Worm (Caenorhabditis elegans) whole organism, L1 larva: ENCODE measurements around the gene ZK354.3.

Experiments
- C04F5.9 ChIP-seq: sonication (generic microtip); optimal IDR thresholded peaks from 2 replicates; lab custom pipeline; 2016; ENCODE audit warnings: missing genetic modification characterization, missing compliant biosample characterization
- C16A3.4 ChIP-seq: fragments of 150-350 bp; optimal IDR thresholded peaks from 2 replicates; lab custom pipeline; 2014; ENCODE audit warnings: missing biosample characterization, missing genetic modification characterization
- Y116A8C.19 ChIP-seq: sonication (generic microtip); optimal IDR thresholded peaks from 2 replicates; lab custom pipeline; 2016; ENCODE audit warnings: missing compliant biosample characterization, missing genetic modification characterization, borderline replicate concordance
- aha-1 ChIP-seq: fragments of 150-350 bp; optimal IDR thresholded peaks from 2 replicates; lab custom pipeline; 2014; ENCODE audit warnings: missing biosample characterization, missing genetic modification characterization
- blmp-1 ChIP-seq: fragments of 150-350 bp; optimal IDR thresholded peaks from 2 replicates; lab custom pipeline; 2014; ENCODE audit warnings: missing biosample characterization, missing genetic modification characterization
- ceh-63 ChIP-seq: fragments of 200-800 bp; sonication (Bioruptor generic); optimal IDR thresholded peaks from 2 replicates; lab custom pipeline; 2018; ENCODE audit warnings: mild to moderate bottlenecking, missing genetic modification characterization, missing compliant biosample characterization
- ceh-8 ChIP-seq: fragments of 200-800 bp; sonication (Bioruptor generic); optimal IDR thresholded peaks from 2 replicates; lab custom pipeline; 2018; ENCODE audit warnings: mild to moderate bottlenecking, missing genetic modification characterization, moderate library complexity, missing compliant biosample characterization
- ceh-88 ChIP-seq: fragments of 200-800 bp; sonication (Bioruptor generic); IDR thresholded peaks from 2 replicates; pipeline ENCODE4 v1.3.6; 2022; ENCODE audit warnings: missing genetic modification characterization, missing compliant biosample characterization
- ceh-90 ChIP-seq: sonication (generic microtip); optimal IDR thresholded peaks from 2 replicates; lab custom pipeline; 2016; ENCODE audit warnings: missing genetic modification characterization, missing compliant biosample characterization
- egl-27 ChIP-seq, 2 experiments: fragments of 150-350 bp in 1 of 2; sonication (generic microtip); optimal IDR thresholded peaks; 3 replicates each; lab custom pipeline; 2017 to 2018; ENCODE audit warnings: missing biosample characterization in 2 of 2, missing genetic modification characterization in 2 of 2, missing genetic modification reagents in 2 of 2
- ets-5 ChIP-seq: fragments of 200-800 bp; sonication (Bioruptor generic); IDR thresholded peaks from 2 replicates; pipeline ENCODE4 v1.3.6; 2022; ENCODE audit warnings: missing genetic modification characterization, missing compliant biosample characterization
- fkh-4 ChIP-seq: sonication (generic microtip); optimal IDR thresholded peaks from 2 replicates; lab custom pipeline; 2016; ENCODE audit warnings: missing compliant biosample characterization, missing genetic modification characterization, borderline replicate concordance
- fkh-8 ChIP-seq: sonication (generic microtip); optimal IDR thresholded peaks from 2 replicates; lab custom pipeline; 2016; ENCODE audit warnings: mild to moderate bottlenecking, missing genetic modification characterization, missing compliant biosample characterization
- hlh-17 ChIP-seq: fragments of 200-800 bp; sonication (Bioruptor generic); optimal IDR thresholded peaks from 2 replicates; lab custom pipeline; 2018; ENCODE audit warnings: missing genetic modification characterization, mild to moderate bottlenecking, missing compliant biosample characterization, moderate library complexity, borderline replicate concordance
- hlh-4 ChIP-seq: sonication (generic microtip); optimal IDR thresholded peaks from 2 replicates; lab custom pipeline; 2016; ENCODE audit warnings: mild to moderate bottlenecking, missing genetic modification characterization, missing compliant biosample characterization
- irx-1 ChIP-seq: sonication (generic microtip); optimal IDR thresholded peaks from 2 replicates; lab custom pipeline; 2016; ENCODE audit warnings: missing genetic modification characterization, missing compliant biosample characterization
- lin-14 ChIP-seq: fragments of 200-800 bp; sonication (Bioruptor generic); optimal IDR thresholded peaks from 2 replicates; lab custom pipeline; 2018; ENCODE audit warnings: mild to moderate bottlenecking, missing genetic modification characterization, moderate library complexity, missing compliant biosample characterization
- lin-15B ChIP-seq: fragments of 150-350 bp; sonication (generic microtip); optimal IDR thresholded peaks from 3 replicates; lab custom pipeline; 2014; ENCODE audit warnings: missing biosample characterization, missing genetic modification characterization
- lin-35 ChIP-seq, 2 experiments: fragments of 150-350 bp; optimal IDR thresholded peaks; 2 replicates each; lab custom pipeline; 2014; ENCODE audit warnings: missing biosample characterization in 2 of 2, missing genetic modification characterization in 2 of 2, missing genetic modification reagents in 2 of 2
- lsy-2 ChIP-seq, 2 experiments: fragments of 150-350 bp; optimal IDR thresholded peaks; 2 replicates each; lab custom pipeline; 2014; ENCODE audit warnings: missing biosample characterization in 2 of 2, missing genetic modification characterization in 2 of 2
- mdl-1 ChIP-seq, 2 experiments: fragments of 150-350 bp; optimal IDR thresholded peaks; 2 replicates each; lab custom pipeline; 2014 to 2017; ENCODE audit warnings: missing biosample characterization in 2 of 2, missing genetic modification characterization in 2 of 2, inconsistent platforms in 1 of 2
- mef-2 ChIP-seq: fragments of 150-350 bp; optimal IDR thresholded peaks from 2 replicates; lab custom pipeline; 2014; ENCODE audit warnings: missing biosample characterization, missing genetic modification characterization
- nhr-11 ChIP-seq: fragments of 150-350 bp; optimal IDR thresholded peaks from 2 replicates; lab custom pipeline; 2014; ENCODE audit warnings: missing biosample characterization, missing genetic modification characterization
- nhr-19 ChIP-seq: fragments of 200-800 bp; sonication (Bioruptor generic); conservative IDR thresholded peaks from 2 replicates; pipeline ENCODE4 v1.3.6; 2022; ENCODE audit warnings: missing genetic modification characterization, missing compliant biosample characterization
- nhr-20 ChIP-seq: sonication (generic microtip); optimal IDR thresholded peaks from 2 replicates; lab custom pipeline; 2016; ENCODE audit warnings: mild to moderate bottlenecking, missing genetic modification characterization, missing compliant biosample characterization
- nhr-28 ChIP-seq: fragments of 150-350 bp; optimal IDR thresholded peaks from 2 replicates; lab custom pipeline; 2014; ENCODE audit warnings: missing biosample characterization, missing genetic modification characterization
- nhr-71 ChIP-seq: sonication (generic microtip); optimal IDR thresholded peaks from 2 replicates; lab custom pipeline; 2016; ENCODE audit warnings: mild to moderate bottlenecking, missing genetic modification characterization, moderate library complexity, missing compliant biosample characterization
- nhr-76 ChIP-seq: sonication (generic microtip); optimal IDR thresholded peaks from 2 replicates; lab custom pipeline; 2017; ENCODE audit warnings: missing biosample characterization, missing genetic modification characterization
- nhr-90 ChIP-seq: sonication (generic microtip); optimal IDR thresholded peaks from 2 replicates; lab custom pipeline; 2016; ENCODE audit warnings: mild to moderate bottlenecking, missing genetic modification characterization, missing compliant biosample characterization; ENCODE audit not compliant: poor library complexity
- pag-3 ChIP-seq: sonication (generic microtip); optimal IDR thresholded peaks from 2 replicates; lab custom pipeline; 2017; ENCODE audit warnings: missing genetic modification characterization, mild to moderate bottlenecking, missing compliant biosample characterization, antibody characterized with exemption, borderline replicate concordance; ENCODE audit not compliant: insufficient read depth
- snpc-4 ChIP-seq: fragments of 150-350 bp; optimal IDR thresholded peaks from 2 replicates; lab custom pipeline; 2014; ENCODE audit warnings: missing biosample characterization, missing genetic modification characterization
- snu-23 ChIP-seq: sonication (generic microtip); optimal IDR thresholded peaks from 2 replicates; lab custom pipeline; 2016; ENCODE audit warnings: missing genetic modification characterization, missing compliant biosample characterization
- sox-4 ChIP-seq: sonication (generic microtip); optimal IDR thresholded peaks from 2 replicates; lab custom pipeline; 2016; ENCODE audit warnings: missing genetic modification characterization, missing compliant biosample characterization
- sup-37 ChIP-seq: fragments of 200-800 bp; sonication (Bioruptor generic); optimal IDR thresholded peaks from 2 replicates; lab custom pipeline; 2018; ENCODE audit warnings: mild to moderate bottlenecking, missing genetic modification characterization, missing compliant biosample characterization
- swsn-7 ChIP-seq: sonication (generic microtip); optimal IDR thresholded peaks from 2 replicates; lab custom pipeline; 2016; ENCODE audit warnings: missing genetic modification characterization, missing compliant biosample characterization
- tbx-2 ChIP-seq: sonication (generic microtip); optimal IDR thresholded peaks from 2 replicates; lab custom pipeline; 2016; ENCODE audit warnings: missing genetic modification characterization, missing compliant biosample characterization
- tlp-1 ChIP-seq: fragments of 150-350 bp; optimal IDR thresholded peaks from 2 replicates; lab custom pipeline; 2014; ENCODE audit warnings: missing biosample characterization, missing genetic modification characterization
- unc-130 ChIP-seq: fragments of 150-350 bp; optimal IDR thresholded peaks from 2 replicates; lab custom pipeline; 2017; ENCODE audit warnings: missing biosample characterization, missing genetic modification characterization, inconsistent platforms
- unc-30 ChIP-seq: sonication (generic microtip); optimal IDR thresholded peaks from 2 replicates; lab custom pipeline; 2017; ENCODE audit warnings: missing biosample characterization, missing genetic modification characterization
- unc-62 ChIP-seq: fragments of 150-350 bp; optimal IDR thresholded peaks from 2 replicates; lab custom pipeline; 2014; ENCODE audit warnings: missing biosample characterization, missing genetic modification reagents, missing genetic modification characterization
- unc-86 ChIP-seq: sonication (generic microtip); optimal IDR thresholded peaks from 2 replicates; lab custom pipeline; 2016; ENCODE audit warnings: missing genetic modification characterization, missing compliant biosample characterization
- xbp-1 ChIP-seq: sonication (generic microtip); optimal IDR thresholded peaks from 2 replicates; lab custom pipeline; 2016; ENCODE audit warnings: missing genetic modification characterization, missing compliant biosample characterization
- ztf-11 ChIP-seq, 2 experiments: sonication (generic microtip); optimal IDR thresholded peaks; 2 replicates each; lab custom pipeline; 2016 to 2017; ENCODE audit warnings: missing genetic modification characterization in 2 of 2, missing biosample characterization in 1 of 2, missing compliant biosample characterization in 1 of 2
- ztf-4 ChIP-seq: fragments of 150-350 bp; optimal IDR thresholded peaks from 2 replicates; lab custom pipeline; 2014; ENCODE audit warnings: missing biosample characterization, missing genetic modification characterization

ZK354.3 gene

DNA sequence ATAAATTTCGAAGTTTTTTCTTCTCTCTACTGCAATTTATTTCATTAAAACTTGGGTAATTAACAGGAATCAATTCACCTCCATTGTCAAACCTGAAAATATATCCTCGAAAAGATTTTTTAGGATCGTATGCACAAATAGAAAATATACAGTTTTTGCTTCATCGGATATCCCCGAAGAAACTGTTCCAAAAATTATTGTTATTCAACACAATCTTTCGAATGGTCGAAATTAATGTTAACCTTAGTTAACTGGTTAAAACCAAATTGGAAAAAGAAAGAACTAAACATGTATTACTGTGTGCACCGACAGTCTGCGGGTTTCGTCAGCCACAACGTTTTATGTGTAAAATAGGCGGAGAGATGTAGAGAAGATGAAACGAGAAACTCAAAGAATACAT lies 7.3 kb downstream of the ZK354.3 start (continued):
- TF ChIP-seq C16A3.4 (peak; percentile 1), swsn-7 (tag; lab: Kevin White, UChicago) (peak; percentile 51), sup-37 (no peak), nhr-28 (tag; lab: Kevin White, UChicago) (no peak), mdl-1 (tag; optimal IDR thresholded peaks at IDR 0.05; lab: Kevin White, UChicago) (no peak), hlh-4 (tag; lab: Kevin White, UChicago) (no peak), tbx-2 (tag; lab: Kevin White, UChicago) (peak; percentile 11), unc-86 (no peak), C04F5.9 (tag; lab: Kevin White, UChicago) (no peak), nhr-19 (GFP tag; lab: Robert Waterston, UW) (peak; percentile 81), ceh-90 (no peak), sox-4 (tag; lab: Kevin White, UChicago) (no peak), unc-30 (tag; lab: Kevin White, UChicago) (no peak), ceh-63 (no peak), unc-130 (tag; lab: Kevin White, UChicago) (no peak), tlp-1 (tag; lab: Kevin White, UChicago) (no peak), lin-15B (no peak), ztf-4 (no peak), nhr-90 (tag; lab: Kevin White, UChicago) (peak; percentile 87), pag-3 (tag; lab: Kevin White, UChicago) (no peak), Y116A8C.19 (tag; lab: Kevin White, UChicago) (no peak), ceh-88 (GFP tag; lab: Robert Waterston, UW) (peak; percentile 52), lin-14 (GFP tag; lab: Kevin White, UChicago) (no peak), xbp-1 (tag; lab: Kevin White, UChicago) (no peak), hlh-17 (GFP tag; lab: Kevin White, UChicago) (no peak), blmp-1 (tag; lab: Kevin White, UChicago) (no peak), ets-5 (GFP tag; lab: Robert Waterston, UW) (no peak), egl-27 (tag; optimal IDR thresholded peaks at IDR 0.05; lab: Kevin White, UChicago) (no peak), ztf-11 (tag; optimal IDR thresholded peaks at IDR 0.05; lab: Kevin White, UChicago) (no peak), snu-23 (peak; percentile 61), nhr-71 (tag; lab: Kevin White, UChicago) (peak; percentile 70), snpc-4 (tag; lab: Kevin White, UChicago) (peak; percentile 97), fkh-4 (tag; lab: Kevin White, UChicago) (no peak), nhr-11 (no peak), aha-1 (tag; lab: Kevin White, UChicago) (no peak), nhr-20 (tag; lab: Kevin White, UChicago) (peak; percentile 66), irx-1 (tag; lab: Kevin White, UChicago) (no peak), lin-35 (GFP tag; optimal IDR thresholded peaks at IDR 0.05; lab: Kevin White, UChicago) (peak in 1 of 2 experiments; percentile 44), unc-62 (GFP tag; lab: Kevin White, UChicago) (no peak), fkh-8 (tag; lab: Kevin White, UChicago) (no peak), ceh-8 (GFP tag; lab: Kevin White, UChicago) (no peak), nhr-76 (no peak), lsy-2 (tag; optimal IDR thresholded peaks at IDR 0.05; lab: Kevin White, UChicago) (peak in 1 of 2 experiments; percentile 24), mef-2 (tag; lab: Kevin White, UChicago) (no peak)
